Worm (Caenorhabditis elegans): ENCODE results near the gene lim-4.

The lim-4 gene

DNA sequence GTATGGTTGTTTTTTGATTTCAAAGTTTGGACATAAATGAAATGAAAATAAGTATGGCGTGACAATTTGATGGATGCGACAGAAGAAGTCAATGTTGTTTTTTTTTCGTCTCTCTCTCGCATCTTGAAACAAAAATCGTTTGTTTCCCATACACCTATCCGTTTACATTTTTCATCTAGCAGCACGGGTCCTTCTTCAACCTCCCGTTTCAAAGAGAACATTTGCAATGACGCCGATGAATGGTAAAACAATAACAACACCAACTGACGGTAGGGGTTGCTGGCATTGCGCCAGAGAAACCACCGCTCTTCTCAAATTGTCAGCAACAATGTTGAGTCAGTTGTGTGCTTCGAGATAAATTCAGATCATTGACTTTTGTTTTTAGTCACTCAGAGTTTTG is 34.2 kb downstream of the lim-4 start:
- TF ChIP-seq K12H6.12 (tag; optimal IDR thresholded peaks at IDR 0.05) (peak; percentile 45), nfya-1 (tag; optimal IDR thresholded peaks at IDR 0.05; ENCODE audit: borderline replicate concordance, insufficient read depth) (no peak), nhr-120 (GFP tag; IDR thresholded peaks at IDR 0.05) (no peak), ccch-3 (GFP tag; optimal IDR thresholded peaks at IDR 0.05) (no peak), ztf-3 (GFP tag; optimal IDR thresholded peaks at IDR 0.05) (no peak), cebp-1 (GFP tag; IDR thresholded peaks at IDR 0.05) (no peak), cebp-1 (tag; optimal IDR thresholded peaks at IDR 0.05) (no peak), lin-26 (GFP tag; IDR thresholded peaks at IDR 0.05) (no peak), mes-4 (tag; optimal IDR thresholded peaks at IDR 0.05) (no peak), somi-1 (GFP tag; optimal IDR thresholded peaks at IDR 0.05) (peak; percentile 46), chd-7 (tag; optimal IDR thresholded peaks at IDR 0.05) (no peak), ceh-79 (tag; optimal IDR thresholded peaks at IDR 0.05) (no peak)

DNA sequence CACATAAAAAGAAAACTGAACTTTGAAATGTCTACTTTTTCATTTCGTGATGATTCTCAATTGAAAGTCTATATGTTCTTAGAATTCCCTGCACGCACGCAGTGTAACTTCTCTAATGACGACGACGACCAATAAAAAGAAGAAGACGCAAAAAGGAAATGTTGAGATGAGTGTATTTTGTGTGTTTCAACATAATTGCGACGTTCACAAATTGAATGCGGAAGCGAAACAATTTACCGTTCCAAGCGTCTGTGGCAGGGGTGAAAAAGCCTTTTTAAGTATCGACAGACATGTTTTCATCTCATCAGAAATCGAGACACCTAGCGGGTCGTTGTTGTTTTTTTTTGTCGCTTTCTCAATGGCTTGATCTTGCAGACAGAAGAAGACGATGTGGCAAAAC is 34.7 kb downstream of the lim-4 start:
- TF ChIP-seq nhr-120 (GFP tag; IDR thresholded peaks at IDR 0.05) (no peak), lin-40 (tag; optimal IDR thresholded peaks at IDR 0.05) (peak; percentile 30)

DNA sequence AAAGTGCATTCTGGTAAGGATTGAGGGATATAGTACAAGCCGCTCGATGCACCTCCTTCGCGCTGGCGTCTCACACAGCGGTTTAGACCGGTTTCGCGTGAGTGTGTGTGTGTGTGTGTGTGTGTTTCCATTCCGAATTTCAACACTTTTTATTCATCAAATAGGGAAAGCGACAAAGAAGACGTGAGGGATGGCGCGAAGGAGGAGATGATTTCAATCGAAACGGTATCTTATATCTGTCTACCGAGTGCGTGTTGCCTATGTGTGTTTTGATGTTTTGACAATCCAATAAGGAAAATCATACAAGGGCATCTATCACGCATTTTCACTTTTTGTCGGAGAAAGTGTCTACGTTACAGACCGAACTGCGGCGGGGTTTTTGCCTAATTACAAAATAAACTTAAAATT is 35.6 kb downstream of the lim-4 start:
- TF ChIP-seq cebp-1 (GFP tag; IDR thresholded peaks at IDR 0.05) (no peak), cebp-1 (tag; optimal IDR thresholded peaks at IDR 0.05) (peak; percentile 43), ceh-27 (GFP tag; optimal IDR thresholded peaks at IDR 0.05) (peak; percentile 2), F52B5.7 (tag; optimal IDR thresholded peaks at IDR 0.05) (no peak)

DNA sequence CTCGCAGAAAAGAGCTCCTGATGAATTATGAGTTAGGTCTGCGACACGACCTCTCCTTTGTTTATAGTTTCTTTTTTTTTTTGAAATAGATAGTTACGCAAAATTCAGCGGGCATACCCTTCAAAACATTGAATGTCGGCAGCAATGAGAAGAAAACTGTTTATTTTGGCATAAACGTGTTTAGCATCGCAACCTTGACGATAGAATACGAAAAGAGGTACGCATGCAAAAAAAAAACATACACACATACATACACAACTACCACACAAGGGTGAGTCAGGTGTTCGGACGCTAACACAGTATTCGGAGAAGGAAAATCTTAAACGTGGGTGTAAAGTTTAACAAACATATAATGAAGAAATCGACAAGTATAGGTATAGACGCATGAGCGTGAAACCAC is 37.7 kb downstream of the lim-4 start:
- no peak for TF ChIP-seq akir-1 (GFP tag; optimal IDR thresholded peaks at IDR 0.05)
- TF ChIP-seq cebp-2 (GFP tag; IDR thresholded peaks at IDR 0.05), result no peak
- TF ChIP-seq attf-3 (GFP tag; conservative IDR thresholded peaks at IDR 0.05), result no peak
- TF ChIP-seq snpc-3.4 (tag; optimal IDR thresholded peaks at IDR 0.05), result no peak
- no peak for TF ChIP-seq gei-17 (GFP tag; optimal IDR thresholded peaks at IDR 0.05)
- no peak for TF ChIP-seq nhr-27 (tag; optimal IDR thresholded peaks at IDR 0.05)
- TF ChIP-seq rpc-1 (optimal IDR thresholded peaks at IDR 0.05), result no peak
- no peak for TF ChIP-seq rpc-1 (tag; optimal IDR thresholded peaks at IDR 0.05)
- TF ChIP-seq pha-4 (tag; optimal IDR thresholded peaks at IDR 0.05), result no peak
- no peak for TF ChIP-seq B0261.1 (tag; optimal IDR thresholded peaks at IDR 0.05)
- TF ChIP-seq egl-18 (GFP tag; IDR thresholded peaks at IDR 0.05), result no peak
- no peak for TF ChIP-seq lin-40 (tag; optimal IDR thresholded peaks at IDR 0.05)
- no peak for TF ChIP-seq repo-1 (tag; optimal IDR thresholded peaks at IDR 0.05)
- no peak for TF ChIP-seq ztf-6 (GFP tag; IDR thresholded peaks at IDR 0.05)
- no peak for TF ChIP-seq athp-1 (tag; optimal IDR thresholded peaks at IDR 0.05)
- TF ChIP-seq unc-130 (GFP tag; optimal IDR thresholded peaks at IDR 0.05), result no peak
- TF ChIP-seq nfya-1 (tag; optimal IDR thresholded peaks at IDR 0.05; ENCODE audit: borderline replicate concordance, insufficient read depth), result no peak
- TF ChIP-seq snpc-1.3 (tag; optimal IDR thresholded peaks at IDR 0.05; ENCODE audit: insufficient read depth), result no peak
- TF ChIP-seq lsl-1 (GFP tag; optimal IDR thresholded peaks at IDR 0.05), result no peak
- TF ChIP-seq lsy-27 (tag; optimal IDR thresholded peaks at IDR 0.05; ENCODE audit: borderline replicate concordance, insufficient read depth), result no peak
